Worm (Caenorhabditis elegans) whole organism, L4 larva: Measurements from ENCODE around the gene col-165.

Experiments
- aha-1 ChIP-seq: fragments of 150-350 bp; peaks from one replicate; lab custom pipeline; 2014; ENCODE audit warnings: missing biosample characterization, missing genetic modification characterization
- daf-12 ChIP-seq: fragments of 150-350 bp; optimal IDR thresholded peaks from 2 replicates; lab custom pipeline; 2014; ENCODE audit warnings: missing biosample characterization, missing genetic modification reagents, missing genetic modification characterization
- hlh-30 ChIP-seq: sonication (generic microtip); optimal IDR thresholded peaks from 2 replicates; lab custom pipeline; 2017; ENCODE audit warnings: antibody characterized with exemption, mild to moderate bottlenecking, missing genetic modification characterization, missing compliant biosample characterization; ENCODE audit not compliant: insufficient read depth
- lin-39 ChIP-seq: fragments of 150-350 bp; optimal IDR thresholded peaks from 2 replicates; lab custom pipeline; 2014; ENCODE audit warnings: missing biosample characterization, missing genetic modification reagents, missing genetic modification characterization
- madf-9 ChIP-seq: fragments of 200-800 bp; sonication (Bioruptor generic); conservative IDR thresholded peaks from 2 replicates; pipeline ENCODE4 v1.3.6; 2022; ENCODE audit warnings: missing genetic modification reagents, missing genetic modification characterization, missing compliant biosample characterization
- nhr-42 ChIP-seq: fragments of 200-800 bp; sonication (Bioruptor generic); IDR thresholded peaks from 2 replicates; pipeline ENCODE4 v1.3.6; 2022; ENCODE audit warnings: missing genetic modification characterization, missing compliant biosample characterization

The col-165 gene

ce11 chrX:4400296-4400695, 46.9 kb downstream of the col-165 start:
- TF ChIP-seq aha-1 (tag; lab: Kevin White, UChicago), result peak; percentile 96
- TF ChIP-seq madf-9 (GFP tag; lab: Robert Waterston, UW), result no peak

DNA sequence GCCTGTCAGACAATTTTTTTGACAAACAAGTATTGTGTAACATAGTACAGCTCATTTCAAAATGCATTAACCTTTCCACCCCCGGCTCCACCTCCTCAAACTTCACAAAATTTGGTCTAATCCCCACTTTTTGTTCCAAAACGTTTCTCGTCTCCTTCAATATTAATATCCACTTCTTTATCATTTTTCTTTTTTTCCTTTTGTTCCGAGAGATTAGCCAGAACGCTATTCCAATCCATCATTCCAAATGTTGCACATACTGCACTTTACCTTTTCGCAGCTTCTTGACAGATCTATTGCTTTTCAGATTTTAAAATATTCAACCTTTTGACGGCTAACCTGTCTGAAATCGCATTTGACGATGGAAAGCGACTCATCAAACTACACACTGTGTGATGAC, 49.4 kb downstream of the col-165 start, which contains the start of gene D1079.1:
Gene D1079.1, plus strand, starts transcription at position 301 of the 400 bp plus-strand sequence.
- TF ChIP-seq daf-12 (tag; lab: Kevin White, UChicago), result no peak
- peak; percentile 20 for TF ChIP-seq lin-39
- TF ChIP-seq nhr-42 (GFP tag; lab: Robert Waterston, UW), result no peak
- no peak for TF ChIP-seq hlh-30 (tag; lab: Kevin White, UChicago)
